Worm (Caenorhabditis elegans): Measurements from ENCODE around the gene C10C6.13.

DNA sequence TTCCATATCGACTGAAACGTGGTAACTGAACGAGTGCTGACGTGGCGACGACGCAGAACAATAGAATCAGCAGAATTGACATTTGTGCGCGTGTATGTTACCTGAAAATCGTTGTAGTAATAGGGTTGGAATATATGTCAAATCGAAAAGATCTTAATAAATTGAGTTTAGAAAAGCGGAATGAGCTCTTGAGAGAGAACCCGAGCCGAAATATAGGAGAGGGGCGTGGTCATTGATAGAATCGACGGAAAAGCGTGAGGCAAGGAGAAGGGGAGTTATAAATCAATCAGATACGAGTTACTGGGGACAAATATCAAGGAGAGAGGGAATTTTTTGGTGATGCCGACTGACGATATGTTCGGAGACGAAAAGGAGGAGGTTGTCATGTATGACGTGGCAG, 41.1 kb upstream of the C10C6.13 start, which contains the start of gene M04B2.6:
- no peak for TF ChIP-seq sptf-1 (tag; optimal IDR thresholded peaks at IDR 0.05)
- TF ChIP-seq hlh-1 (tag; optimal IDR thresholded peaks at IDR 0.05), result no peak
- TF ChIP-seq nhr-28 (tag; optimal IDR thresholded peaks at IDR 0.05), result no peak
- no peak for TF ChIP-seq mep-1 (tag; optimal IDR thresholded peaks at IDR 0.05)
- no peak for TF ChIP-seq elt-1 (tag; optimal IDR thresholded peaks at IDR 0.05; ENCODE audit: borderline replicate concordance, insufficient read depth)
- TF ChIP-seq blmp-1 (tag; optimal IDR thresholded peaks at IDR 0.05), result no peak
- TF ChIP-seq unc-39 (tag; optimal IDR thresholded peaks at IDR 0.05), result no peak
- no peak for TF ChIP-seq elt-3 (tag; optimal IDR thresholded peaks at IDR 0.05)
- TF ChIP-seq bed-3 (GFP tag; optimal IDR thresholded peaks at IDR 0.05), result no peak
- TF ChIP-seq drap-1 (GFP tag; optimal IDR thresholded peaks at IDR 0.05), result no peak
- TF ChIP-seq tbx-8 (GFP tag; optimal IDR thresholded peaks at IDR 0.05), result no peak
- TF ChIP-seq nhr-12 (tag; optimal IDR thresholded peaks at IDR 0.05), result no peak
- no peak for TF ChIP-seq nhr-237 (tag; optimal IDR thresholded peaks at IDR 0.05)

Data from whole organism, mixed stage, embryonic.